Worm (Caenorhabditis elegans) whole organism, mixed stage, embryonic: ENCODE data around the gene fbxa-181.

Source experiments
- ces-1 ChIP-seq: fragments of 150-350 bp; optimal IDR thresholded peaks from 2 replicates; lab custom pipeline; 2014; ENCODE audit warnings: missing biosample characterization, missing genetic modification reagents, missing genetic modification characterization
- elt-1 ChIP-seq: sonication (generic microtip); optimal IDR thresholded peaks from 2 replicates; lab custom pipeline; 2017; ENCODE audit warnings: missing genetic modification characterization, mild to moderate bottlenecking, missing compliant biosample characterization, antibody characterized with exemption, moderate library complexity, borderline replicate concordance; ENCODE audit not compliant: insufficient read depth
- elt-3 ChIP-seq: fragments of 150-350 bp; optimal IDR thresholded peaks from 2 replicates; lab custom pipeline; 2014; ENCODE audit warnings: missing biosample characterization, missing genetic modification characterization
- nhr-76 ChIP-seq: sonication (generic microtip); optimal IDR thresholded peaks from 2 replicates; lab custom pipeline; 2017; ENCODE audit warnings: missing biosample characterization, missing genetic modification characterization
- tbx-8 ChIP-seq: fragments of 200-800 bp; sonication (Bioruptor generic); optimal IDR thresholded peaks from 2 replicates; lab custom pipeline; 2018; ENCODE audit warnings: mild to moderate bottlenecking, missing genetic modification characterization, moderate library complexity, missing compliant biosample characterization

DNA sequence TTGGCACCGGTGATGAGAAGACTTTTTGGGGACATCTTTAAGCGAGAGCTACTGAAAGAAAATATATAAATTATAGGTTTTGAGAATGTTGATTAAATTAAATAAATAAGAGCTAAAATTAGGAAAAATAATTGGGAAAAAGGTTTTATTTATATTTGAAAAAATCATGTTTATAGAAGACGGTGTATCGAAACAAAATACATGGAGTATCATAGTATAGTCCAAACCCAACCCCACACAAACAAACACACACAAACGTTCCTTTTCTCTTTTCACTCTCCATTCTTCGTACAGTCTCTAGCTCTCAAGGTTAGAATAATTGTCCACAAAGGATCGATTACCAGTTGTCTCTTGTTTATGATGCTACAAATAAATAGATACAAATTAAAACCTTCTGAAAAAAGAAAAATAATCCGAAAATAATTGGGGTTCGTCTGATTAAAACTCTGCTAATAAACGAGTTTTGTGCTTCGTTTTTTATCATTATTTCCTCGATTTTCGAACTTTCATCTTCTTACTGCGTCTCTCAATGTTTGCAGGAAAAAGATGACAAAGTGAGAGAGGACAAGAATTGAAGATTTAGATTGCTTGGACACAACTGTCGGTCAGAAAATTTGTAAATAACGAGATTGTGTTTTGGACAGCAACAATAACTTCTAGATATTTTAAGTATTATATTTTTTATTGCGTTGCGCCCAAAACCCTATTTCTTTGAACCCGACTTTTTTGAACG is 30.9 kb downstream of the fbxa-181 start, which contains the start of gene F20G2.2:
- TF ChIP-seq elt-1 (tag; lab: Kevin White, UChicago) (no peak), nhr-76 (tag; lab: Kevin White, UChicago) (no peak), tbx-8 (GFP tag; lab: Kevin White, UChicago) (no peak), elt-3 (tag; lab: Kevin White, UChicago) (no peak), ces-1 (GFP tag; lab: Kevin White, UChicago) (no peak)
